Worm (Caenorhabditis elegans) whole organism, early embryonic: Measurements from ENCODE around the gene fbxa-115.

Experiments
- B0310.2 ChIP-seq: sonication (generic microtip); optimal IDR thresholded peaks from 2 replicates; lab custom pipeline; 2016; ENCODE audit warnings: mild to moderate bottlenecking, missing genetic modification characterization, missing compliant biosample characterization
- F13C5.2 ChIP-seq: sonication (generic microtip); optimal IDR thresholded peaks from 2 replicates; lab custom pipeline; 2017; ENCODE audit warnings: mild to moderate bottlenecking, missing genetic modification characterization, inconsistent platforms, missing compliant biosample characterization
- aly-1 ChIP-seq: sonication (generic microtip); optimal IDR thresholded peaks from 2 replicates; lab custom pipeline; 2016; ENCODE audit warnings: missing genetic modification characterization, missing compliant biosample characterization
- ama-1 ChIP-seq: fragments of 150-350 bp; optimal IDR thresholded peaks from 2 replicates; lab custom pipeline; 2014
- ceh-13 ChIP-seq: fragments of 200-800 bp; sonication (Bioruptor generic); optimal IDR thresholded peaks from 2 replicates; lab custom pipeline; 2018; ENCODE audit warnings: mild to moderate bottlenecking, missing genetic modification characterization, missing compliant biosample characterization
- ceh-36 ChIP-seq: sonication (generic microtip); optimal IDR thresholded peaks from 2 replicates; lab custom pipeline; 2016; ENCODE audit warnings: missing genetic modification characterization, inconsistent platforms, missing compliant biosample characterization
- ets-7 ChIP-seq: sonication (generic microtip); optimal IDR thresholded peaks from 2 replicates; lab custom pipeline; 2016; ENCODE audit warnings: missing genotype, missing genetic modification characterization, missing compliant biosample characterization
- flt-1 ChIP-seq: fragments of 200-800 bp; sonication (Bioruptor generic); IDR thresholded peaks from 2 replicates; pipeline ENCODE4 v1.3.6; 2022; ENCODE audit warnings: missing genetic modification characterization, missing compliant biosample characterization
- hmbx-1 ChIP-seq: sonication (generic microtip); optimal IDR thresholded peaks from 2 replicates; lab custom pipeline; 2016; ENCODE audit warnings: mild to moderate bottlenecking, missing genetic modification characterization, missing compliant biosample characterization
- hmg-4 ChIP-seq: fragments of 200-800 bp; sonication (Bioruptor generic); optimal IDR thresholded peaks from 2 replicates; lab custom pipeline; 2018; ENCODE audit warnings: mild to moderate bottlenecking, missing genetic modification characterization, missing compliant biosample characterization
- hnd-1 ChIP-seq: sonication (generic microtip); optimal IDR thresholded peaks from 2 replicates; lab custom pipeline; 2016; ENCODE audit warnings: missing genetic modification characterization, missing compliant biosample characterization
- pes-1 ChIP-seq: fragments of 200-800 bp; sonication (Bioruptor generic); IDR thresholded peaks from 2 replicates; pipeline ENCODE4 v1.3.6; 2022; ENCODE audit warnings: missing genetic modification reagents, missing genetic modification characterization, missing compliant biosample characterization
- scrt-1 ChIP-seq: fragments of 200-800 bp; sonication (Bioruptor generic); IDR thresholded peaks from 2 replicates; pipeline ENCODE4 v1.3.6; 2022; ENCODE audit warnings: missing genetic modification characterization, missing compliant biosample characterization
- sea-1 ChIP-seq: fragments of 200-800 bp; sonication (Bioruptor generic); conservative IDR thresholded peaks from 2 replicates; pipeline ENCODE4 v1.3.6; 2022; ENCODE audit warnings: missing genetic modification characterization, missing compliant biosample characterization
- tbx-11 ChIP-seq: fragments of 200-800 bp; sonication (Bioruptor generic); IDR thresholded peaks from 2 replicates; pipeline ENCODE4 v1.3.6; 2022; ENCODE audit warnings: missing genetic modification characterization, missing compliant biosample characterization
- tbx-37 ChIP-seq: fragments of 200-800 bp; sonication (Bioruptor generic); conservative IDR thresholded peaks from 2 replicates; pipeline ENCODE4 v1.3.6; 2022; ENCODE audit warnings: missing genetic modification reagents, missing genetic modification characterization, missing compliant biosample characterization
- tra-4 ChIP-seq: sonication (generic microtip); optimal IDR thresholded peaks from 2 replicates; lab custom pipeline; 2017; ENCODE audit warnings: missing genetic modification characterization, missing compliant biosample characterization

Gene fbxa-115

ce11 chrV:20223725-20224124 lies 31.8 kb upstream of the fbxa-115 start:
- TF ChIP-seq scrt-1 (GFP tag; lab: Robert Waterston, UW), result no peak
- TF ChIP-seq hmbx-1 (tag; lab: Kevin White, UChicago), result no peak
- no peak for TF ChIP-seq F13C5.2
- TF ChIP-seq hnd-1 (tag; lab: Kevin White, UChicago), result no peak
- no peak for TF ChIP-seq tra-4 (tag; lab: Kevin White, UChicago)
- no peak for TF ChIP-seq ceh-36 (tag; lab: Kevin White, UChicago)
- no peak for TF ChIP-seq B0310.2 (tag; lab: Kevin White, UChicago)

ce11 chrV:20220604-20221003 lies 28.7 kb upstream of the fbxa-115 start:
- no peak for TF ChIP-seq sea-1 (GFP tag; lab: Robert Waterston, UW)
- TF ChIP-seq aly-1 (tag; lab: Kevin White, UChicago), result no peak
- TF ChIP-seq ceh-13 (GFP tag; lab: Kevin White, UChicago), result no peak
- no peak for TF ChIP-seq tra-4 (tag; lab: Kevin White, UChicago)
- TF ChIP-seq hmg-4 (GFP tag; lab: Kevin White, UChicago), result no peak
- no peak for TF ChIP-seq B0310.2 (tag; lab: Kevin White, UChicago)
- no peak for TF ChIP-seq ama-1 (lab: Kevin White, UChicago)
- TF ChIP-seq scrt-1 (GFP tag; lab: Robert Waterston, UW), result no peak
- no peak for TF ChIP-seq tbx-37 (GFP tag; lab: Robert Waterston, UW)
- no peak for TF ChIP-seq F13C5.2

- TF ChIP-seq B0310.2 (tag; lab: Kevin White, UChicago) (no peak), sea-1 (GFP tag; lab: Robert Waterston, UW) (no peak), ets-7 (tag; lab: Kevin White, UChicago) (no peak), ceh-36 (tag; lab: Kevin White, UChicago) (no peak), F13C5.2 (no peak), hnd-1 (tag; lab: Kevin White, UChicago) (no peak), ama-1 (lab: Kevin White, UChicago) (no peak), ceh-13 (GFP tag; lab: Kevin White, UChicago) (no peak), hmg-4 (GFP tag; lab: Kevin White, UChicago) (no peak), flt-1 (GFP tag; lab: Robert Waterston, UW) (no peak), pes-1 (GFP tag; lab: Robert Waterston, UW) (no peak), tra-4 (tag; lab: Kevin White, UChicago) (no peak), tbx-37 (GFP tag; lab: Robert Waterston, UW) (no peak), scrt-1 (GFP tag; lab: Robert Waterston, UW) (no peak), aly-1 (tag; lab: Kevin White, UChicago) (no peak), hmbx-1 (tag; lab: Kevin White, UChicago) (no peak), tbx-11 (GFP tag; lab: Robert Waterston, UW) (no peak)
Observed at ce11 chrV:20215197-20215596, 23.2 kb upstream of the fbxa-115 start, which contains the start of gene Y113G7B.11. Gene Y113G7B.11, minus strand, starts transcription at chrV:20215297.

- no peak for TF ChIP-seq aly-1 (tag; lab: Kevin White, UChicago)
- TF ChIP-seq ets-7 (tag; lab: Kevin White, UChicago), result no peak
- TF ChIP-seq flt-1 (GFP tag; lab: Robert Waterston, UW), result no peak
- TF ChIP-seq ceh-36 (tag; lab: Kevin White, UChicago), result no peak
- TF ChIP-seq scrt-1 (GFP tag; lab: Robert Waterston, UW), result no peak
- TF ChIP-seq hmg-4 (GFP tag; lab: Kevin White, UChicago), result no peak
- TF ChIP-seq tbx-37 (GFP tag; lab: Robert Waterston, UW), result no peak
- TF ChIP-seq hmbx-1 (tag; lab: Kevin White, UChicago), result no peak
- no peak for TF ChIP-seq B0310.2 (tag; lab: Kevin White, UChicago)
- TF ChIP-seq tra-4 (tag; lab: Kevin White, UChicago), result no peak
- TF ChIP-seq sea-1 (GFP tag; lab: Robert Waterston, UW), result no peak
Observed at ce11 chrV:20213097-20213496, 21.1 kb upstream of the fbxa-115 start.

- no peak for TF ChIP-seq tbx-37 (GFP tag; lab: Robert Waterston, UW)
- no peak for TF ChIP-seq ets-7 (tag; lab: Kevin White, UChicago)
- no peak for TF ChIP-seq hmbx-1 (tag; lab: Kevin White, UChicago)
- no peak for TF ChIP-seq flt-1 (GFP tag; lab: Robert Waterston, UW)
- no peak for TF ChIP-seq sea-1 (GFP tag; lab: Robert Waterston, UW)
- TF ChIP-seq F13C5.2, result no peak
- TF ChIP-seq tbx-11 (GFP tag; lab: Robert Waterston, UW), result no peak
- TF ChIP-seq hmg-4 (GFP tag; lab: Kevin White, UChicago), result no peak
- no peak for TF ChIP-seq scrt-1 (GFP tag; lab: Robert Waterston, UW)
- no peak for TF ChIP-seq pes-1 (GFP tag; lab: Robert Waterston, UW)
Observed at ce11 chrV:20212584-20212983, 20.6 kb upstream of the fbxa-115 start, which contains the start of gene Y113G7B.12. Gene Y113G7B.12, minus strand, starts transcription at chrV:20212684.

- TF ChIP-seq pes-1 (GFP tag; lab: Robert Waterston, UW), result no peak
- TF ChIP-seq hnd-1 (tag; lab: Kevin White, UChicago), result no peak
- TF ChIP-seq sea-1 (GFP tag; lab: Robert Waterston, UW), result no peak
- no peak for TF ChIP-seq aly-1 (tag; lab: Kevin White, UChicago)
- TF ChIP-seq ceh-36 (tag; lab: Kevin White, UChicago), result no peak
- TF ChIP-seq tbx-37 (GFP tag; lab: Robert Waterston, UW), result no peak
- TF ChIP-seq tbx-11 (GFP tag; lab: Robert Waterston, UW), result no peak
- no peak for TF ChIP-seq B0310.2 (tag; lab: Kevin White, UChicago)
Observed at ce11 chrV:20206086-20206485, 14.1 kb upstream of the fbxa-115 start, which contains the start of the genes fbxb-59 and srbc-34. Gene fbxb-59, minus strand, starts transcription at chrV:20206186. Gene srbc-34, plus strand, starts transcription at chrV:20206318.

ce11 chrV:20203085-20203484 lies 11.1 kb upstream of the fbxa-115 start, which contains the start of gene fbxa-113:
Gene fbxa-113, plus strand, starts transcription at chrV:20203385.
- TF ChIP-seq flt-1 (GFP tag; lab: Robert Waterston, UW) (no peak), hmbx-1 (tag; lab: Kevin White, UChicago) (no peak), tbx-11 (GFP tag; lab: Robert Waterston, UW) (no peak), tbx-37 (GFP tag; lab: Robert Waterston, UW) (no peak), ceh-36 (tag; lab: Kevin White, UChicago) (no peak)
